Worm (Caenorhabditis elegans): Measurements from ENCODE around the gene srw-7.

DNA sequence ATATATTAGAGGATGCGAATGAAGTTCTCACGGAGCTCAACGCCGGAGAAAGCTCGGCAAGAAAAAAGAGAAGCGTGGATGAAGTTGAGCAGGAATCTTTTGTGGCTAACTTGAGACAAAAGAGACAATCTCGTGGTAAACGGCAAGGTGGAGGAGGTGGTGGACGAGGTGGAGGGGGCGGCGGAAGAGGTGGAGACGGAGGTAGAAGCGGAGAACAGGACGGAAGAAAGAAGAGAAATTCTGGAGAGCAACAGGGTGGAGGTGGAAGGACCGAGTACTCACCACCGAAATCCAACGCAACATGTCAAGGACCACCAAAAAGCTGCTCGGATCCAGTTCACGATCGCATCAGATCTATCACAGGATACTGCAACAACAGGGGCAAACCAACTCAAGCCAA, 15.6 kb upstream of the srw-7 start:
- TF ChIP-seq ama-1 (optimal IDR thresholded peaks at IDR 0.05) (no peak), ama-1 (GFP tag; optimal IDR thresholded peaks at IDR 0.05) (no peak), dox-1 (GFP tag; IDR thresholded peaks at IDR 0.05) (no peak), ekl-4 (GFP tag; IDR thresholded peaks at IDR 0.05) (no peak)
